Fruit fly (Drosophila melanogaster): ENCODE data around the gene JhI-21.

JhI-21 gene

dm6 chr2L:12007331-12007791 lies 48.5 kb downstream of the JhI-21 start (continued):
- TF ChIP-seq Doc2 (GFP tag; IDR thresholded peaks at IDR 0.05), result no peak
- TF ChIP-seq CG8944 (GFP tag; optimal IDR thresholded peaks at IDR 0.05), result no peak
- no peak for TF ChIP-seq danr (GFP tag; IDR thresholded peaks at IDR 0.05)
- no peak for TF ChIP-seq CG16815 (GFP tag; optimal IDR thresholded peaks at IDR 0.05)
- TF ChIP-seq Dad (GFP tag; optimal IDR thresholded peaks at IDR 0.05), result peak; percentile 51
- TF ChIP-seq HLH4C (GFP tag; IDR thresholded peaks at IDR 0.05; ENCODE audit: partially characterized antibody), result no peak
- no peak for TF ChIP-seq bab2 (GFP tag; optimal IDR thresholded peaks at IDR 0.05)
- peak; percentile 19 for TF ChIP-seq gsb-n (tag; optimal IDR thresholded peaks at IDR 0.05)
- TF ChIP-seq Hmr (GFP tag; optimal IDR thresholded peaks at IDR 0.05), result peak; percentile 94
- TF ChIP-seq sc (optimal IDR thresholded peaks at IDR 0.05), result no peak
- peak; percentile 17 for TF ChIP-seq sc (GFP tag; optimal IDR thresholded peaks at IDR 0.05)
- peak; percentile 84 for TF ChIP-seq CG15269 (tag; optimal IDR thresholded peaks at IDR 0.05)
- TF ChIP-seq CG7786 (GFP tag; optimal IDR thresholded peaks at IDR 0.05), result no peak
- peak; percentile 87 for TF ChIP-seq CG17186 (GFP tag; optimal IDR thresholded peaks at IDR 0.05)
- TF ChIP-seq CG4707 (GFP tag; optimal IDR thresholded peaks at IDR 0.05), result peak; percentile 82
- no peak for TF ChIP-seq eve (GFP tag; optimal IDR thresholded peaks at IDR 0.05)
- TF ChIP-seq Bgb (GFP tag; IDR thresholded peaks at IDR 0.05; ENCODE audit: partially characterized antibody), result no peak
- TF ChIP-seq Ada2b (GFP tag; IDR thresholded peaks at IDR 0.05), result no peak
- no peak for TF ChIP-seq trh (GFP tag; optimal IDR thresholded peaks at IDR 0.05)
- TF ChIP-seq ci (GFP tag; IDR thresholded peaks at IDR 0.05), result no peak
- TF ChIP-seq CG4360 (GFP tag; IDR thresholded peaks at IDR 0.05), result no peak
- no peak for TF ChIP-seq CG10462 (GFP tag; optimal IDR thresholded peaks at IDR 0.05)
- TF ChIP-seq CG9437 (GFP tag; optimal IDR thresholded peaks at IDR 0.05), result no peak
- TF ChIP-seq toy (GFP tag; IDR thresholded peaks at IDR 0.05), result no peak
- peak; percentile 2 for TF ChIP-seq tin (GFP tag; optimal IDR thresholded peaks at IDR 0.05)
- TF ChIP-seq psq (GFP tag; optimal IDR thresholded peaks at IDR 0.05), result peak; percentile 6
- TF ChIP-seq CG30403 (GFP tag; optimal IDR thresholded peaks at IDR 0.05), result no peak
- peak; percentile 41 for TF ChIP-seq CG3065 (GFP tag; optimal IDR thresholded peaks at IDR 0.05)
- TF ChIP-seq tup (GFP tag; optimal IDR thresholded peaks at IDR 0.05), result no peak
- TF ChIP-seq usp (GFP tag; optimal IDR thresholded peaks at IDR 0.05), result no peak
- TF ChIP-seq CG3407 (GFP tag; optimal IDR thresholded peaks at IDR 0.05), result no peak
- no peak for TF ChIP-seq ap (GFP tag; IDR thresholded peaks at IDR 0.05)
- TF ChIP-seq caup (GFP tag; optimal IDR thresholded peaks at IDR 0.05; ENCODE audit: severe bottlenecking), result peak; percentile 45
- peak; percentile 90 for TF ChIP-seq oc (tag; optimal IDR thresholded peaks at IDR 0.05)
- peak; percentile 98 for TF ChIP-seq Nf-YC (tag; optimal IDR thresholded peaks at IDR 0.05)
- peak; percentile 12 for TF ChIP-seq mam (GFP tag; optimal IDR thresholded peaks at IDR 0.05)
- no peak for TF ChIP-seq Rfx (GFP tag; IDR thresholded peaks at IDR 0.05)
- peak; percentile 57; the same call in 1 of the 2 replicates for TF ChIP-seq CG6272 (GFP tag; IDR thresholded peaks at IDR 0.05)
- TF ChIP-seq zfh2 (GFP tag; optimal IDR thresholded peaks at IDR 0.05), result no peak
- peak; percentile 89 for TF ChIP-seq kay (GFP tag; optimal IDR thresholded peaks at IDR 0.05)
- TF ChIP-seq CG12104 (GFP tag; optimal IDR thresholded peaks at IDR 0.05), result no peak
- no peak for TF ChIP-seq CG14014 (GFP tag; IDR thresholded peaks at IDR 0.05)
- no peak for TF ChIP-seq bbx (GFP tag; IDR thresholded peaks at IDR 0.05; ENCODE audit: partially characterized antibody)
- TF ChIP-seq corto (GFP tag; optimal IDR thresholded peaks at IDR 0.05), result no peak
- TF ChIP-seq CG3838 (GFP tag; optimal IDR thresholded peaks at IDR 0.05), result peak; percentile 64
- TF ChIP-seq CG16779 (GFP tag; IDR thresholded peaks at IDR 0.05), result no peak
- no peak for TF ChIP-seq CG43689 (GFP tag; IDR thresholded peaks at IDR 0.05)
- no peak for TF ChIP-seq ttk (GFP tag; IDR thresholded peaks at IDR 0.05)
- TF ChIP-seq tll (GFP tag; optimal IDR thresholded peaks at IDR 0.05), result peak in 1 of 2 experiments; percentile 92
- TF ChIP-seq cas (GFP tag; IDR thresholded peaks at IDR 0.05), result no peak
- no peak for TF ChIP-seq CG11696 (GFP tag; IDR thresholded peaks at IDR 0.05)
- no peak for TF ChIP-seq ash1 (GFP tag; optimal IDR thresholded peaks at IDR 0.05)
